Worm (Caenorhabditis elegans) whole organism, L4/young adult: ENCODE measurements around the gene fat-1.

ENCODE experiments used
- W03F9.2 ChIP-seq: fragments of 150-350 bp; optimal IDR thresholded peaks from 2 replicates; lab custom pipeline; 2014; ENCODE audit warnings: missing biosample characterization, missing genetic modification characterization
- dao-5 ChIP-seq: sonication (generic microtip); optimal IDR thresholded peaks from 2 replicates; lab custom pipeline; 2016; ENCODE audit warnings: missing genotype, missing genetic modification characterization, moderate library complexity, missing compliant biosample characterization
- him-1 ChIP-seq: sonication (generic microtip); optimal IDR thresholded peaks from 2 replicates; lab custom pipeline; 2016; ENCODE audit warnings: missing genotype, missing genetic modification reagents, missing genetic modification characterization, missing compliant biosample characterization

- no peak for TF ChIP-seq him-1
- TF ChIP-seq dao-5 (tag; lab: Kevin White, UChicago): no peak
- peak; percentile 21 for TF ChIP-seq W03F9.2
These were observed 17.7 kb upstream of the fat-1 start, which contains the start of the genes Y67H2A.2 and micu-1 for ce11 chrIV:13297746-13298145.
